Fruit fly (Drosophila melanogaster): Measurements from ENCODE around the gene CG42750.

DNA sequence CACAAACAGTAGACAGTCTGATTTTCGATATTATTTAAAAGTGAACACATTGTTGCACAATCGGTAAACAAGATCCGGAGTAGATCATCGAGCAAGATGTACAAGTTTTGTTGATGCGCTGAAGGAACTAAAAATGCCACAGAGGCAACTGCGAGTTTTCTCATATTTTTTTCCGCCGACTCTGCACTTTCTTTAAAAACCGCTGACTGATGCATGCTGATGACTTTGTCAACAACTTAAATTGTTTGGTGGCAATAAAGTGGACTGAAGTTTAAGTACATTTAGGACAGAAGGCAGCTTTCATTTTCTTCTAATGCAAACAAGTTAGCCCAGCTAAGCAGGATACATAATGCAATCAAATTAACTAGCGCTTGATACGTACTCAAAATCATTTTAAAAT, 163.1 kb downstream of the CG42750 start:
- TF ChIP-seq knrl (GFP tag; IDR thresholded peaks at IDR 0.05; ENCODE audit: partially characterized antibody) (no peak), seq (GFP tag; IDR thresholded peaks at IDR 0.05) (no peak), Hmr (GFP tag; optimal IDR thresholded peaks at IDR 0.05) (no peak), CG17328 (GFP tag; IDR thresholded peaks at IDR 0.05) (no peak), sisA (GFP tag; IDR thresholded peaks at IDR 0.05) (no peak), CG18262 (tag; optimal IDR thresholded peaks at IDR 0.05) (no peak), kni (GFP tag; optimal IDR thresholded peaks at IDR 0.05) (no peak), Pdp1 (GFP tag; optimal IDR thresholded peaks at IDR 0.05) (no peak)

All from whole organism, embryonic.